Fruit fly (Drosophila melanogaster) whole organism, embryonic: ENCODE results near the gene CG15308.

Source experiments
- ATbp ChIP-seq: fragments of 200-800 bp; sonication (Bioruptor generic); optimal IDR thresholded peaks from 2 replicates; lab custom pipeline; 2017; ENCODE audit warnings: missing biosample characterization, mild to moderate bottlenecking, missing genetic modification characterization, missing genetic modification reagents
- Ada2b ChIP-seq: fragments of 200-800 bp; sonication (Bioruptor generic); IDR thresholded peaks from 2 replicates; pipeline ENCODE4 v1.3.6; 2022; ENCODE audit warnings: missing biosample characterization, missing genetic modification characterization
- CG10267 ChIP-seq: fragments of 200-800 bp; sonication (Bioruptor generic); optimal IDR thresholded peaks from 2 replicates; lab custom pipeline; 2018; ENCODE audit warnings: missing biosample characterization, mild to moderate bottlenecking, missing genetic modification characterization, moderate library complexity
- CG10654 ChIP-seq: fragments of 200-800 bp; sonication (Bioruptor generic); optimal IDR thresholded peaks from 2 replicates; lab custom pipeline; 2016; ENCODE audit warnings: missing biosample characterization, missing genetic modification characterization
- CG11504 ChIP-seq: fragments of 200-800 bp; sonication (Bioruptor generic); optimal IDR thresholded peaks from 3 replicates; lab custom pipeline; 2019; ENCODE audit warnings: missing biosample characterization, mild to moderate bottlenecking, missing genetic modification characterization, moderate library complexity
- CG12236 ChIP-seq: fragments of 200-800 bp; sonication (Bioruptor generic); optimal IDR thresholded peaks from 2 replicates; lab custom pipeline; 2016; ENCODE audit warnings: missing biosample characterization, missing genetic modification characterization
- CG12391 ChIP-seq: fragments of 200-800 bp; sonication (Bioruptor generic); optimal IDR thresholded peaks from 3 replicates; lab custom pipeline; 2018; ENCODE audit warnings: missing biosample characterization, mild to moderate bottlenecking, missing genetic modification characterization, moderate library complexity
- CG13123 ChIP-seq: fragments of 200-800 bp; sonication (Bioruptor generic); optimal IDR thresholded peaks from 2 replicates; lab custom pipeline; 2016; ENCODE audit warnings: missing biosample characterization, missing genetic modification characterization
- CG15479 ChIP-seq: fragments of 200-800 bp; sonication (Bioruptor generic); optimal IDR thresholded peaks from 3 replicates; lab custom pipeline; 2019; ENCODE audit warnings: missing biosample characterization, mild to moderate bottlenecking, missing genetic modification characterization, moderate library complexity
- CG16779 ChIP-seq: fragments of 200-800 bp; sonication (Bioruptor generic); IDR thresholded peaks from 2 replicates; pipeline ENCODE4 v1.3.6; 2022; ENCODE audit warnings: missing biosample characterization, missing genetic modification characterization
- CG16815 ChIP-seq: fragments of 200-800 bp; sonication (Bioruptor generic); optimal IDR thresholded peaks from 3 replicates; lab custom pipeline; 2017; ENCODE audit warnings: missing biosample characterization, mild to moderate bottlenecking, missing genetic modification characterization
- CG1792 ChIP-seq: fragments of 200-800 bp; sonication (Bioruptor generic); optimal IDR thresholded peaks from 2 replicates; lab custom pipeline; 2016; ENCODE audit warnings: missing biosample characterization, missing genetic modification characterization
- CG2199 ChIP-seq: fragments of 200-800 bp; sonication (Bioruptor generic); IDR thresholded peaks from 3 replicates; pipeline ENCODE4 v1.3.6; 2022; ENCODE audit warnings: missing biosample characterization, missing genetic modification characterization
- CG2889 ChIP-seq: fragments of 200-800 bp; sonication (Bioruptor generic); IDR thresholded peaks from 3 replicates; pipeline ENCODE4 v1.3.6; 2022; ENCODE audit warnings: missing biosample characterization, missing genetic modification characterization
- CG3065 ChIP-seq: fragments of 200-800 bp; sonication (Bioruptor generic); optimal IDR thresholded peaks from 2 replicates; lab custom pipeline; 2016; ENCODE audit warnings: missing biosample characterization, missing genetic modification characterization
- CG31365 ChIP-seq: fragments of 200-800 bp; sonication (Bioruptor generic); optimal IDR thresholded peaks from 2 replicates; lab custom pipeline; 2018; ENCODE audit warnings: missing biosample characterization, mild to moderate bottlenecking, missing genetic modification characterization
- CG3407 ChIP-seq: fragments of 200-800 bp; sonication (Bioruptor generic); optimal IDR thresholded peaks from 2 replicates; lab custom pipeline; 2018; ENCODE audit warnings: missing biosample characterization, mild to moderate bottlenecking, missing genetic modification characterization
- CG34422 ChIP-seq: fragments of 200-800 bp; sonication (Bioruptor generic); IDR thresholded peaks from 3 replicates; pipeline ENCODE4 v1.3.6; 2022; ENCODE audit warnings: missing biosample characterization, missing genetic modification characterization
- CG4424 ChIP-seq: fragments of 200-800 bp; sonication (Bioruptor generic); optimal IDR thresholded peaks from 3 replicates; lab custom pipeline; 2016; ENCODE audit warnings: missing biosample characterization, missing genetic modification characterization
- CG6683 ChIP-seq: fragments of 200-800 bp; sonication (Bioruptor generic); optimal IDR thresholded peaks from 2 replicates; lab custom pipeline; 2017; ENCODE audit warnings: missing biosample characterization, mild to moderate bottlenecking, missing genetic modification characterization, missing genetic modification reagents
- CG9727 ChIP-seq: fragments of 200-800 bp; sonication (Bioruptor generic); optimal IDR thresholded peaks from 3 replicates; lab custom pipeline; 2017; ENCODE audit warnings: missing biosample characterization, mild to moderate bottlenecking, missing genetic modification characterization
- CG9932 ChIP-seq: fragments of 200-800 bp; sonication (Bioruptor generic); IDR thresholded peaks from 2 replicates; pipeline ENCODE4 v1.3.6; 2022; ENCODE audit warnings: missing biosample characterization, missing genetic modification characterization
- Camta ChIP-seq: fragments of 200-800 bp; sonication (Bioruptor generic); optimal IDR thresholded peaks from 2 replicates; lab custom pipeline; 2016; ENCODE audit warnings: missing biosample characterization, missing genetic modification characterization
- Dad ChIP-seq: fragments of 200-800 bp; sonication (Bioruptor generic); optimal IDR thresholded peaks from 3 replicates; lab custom pipeline; 2016; ENCODE audit warnings: missing biosample characterization, missing genetic modification characterization
- Dek ChIP-seq: fragments of 200-800 bp; sonication (Bioruptor generic); optimal IDR thresholded peaks from 3 replicates; lab custom pipeline; 2019; ENCODE audit warnings: missing biosample characterization, mild to moderate bottlenecking, missing genetic modification characterization, moderate library complexity
- Dll ChIP-seq: fragments of 200-800 bp; sonication (Bioruptor generic); IDR thresholded peaks from 4 replicates; pipeline ENCODE4 v1.3.6; 2022; ENCODE audit warnings: missing biosample characterization, missing genetic modification characterization; ENCODE audit not compliant: partially characterized antibody
- Dp ChIP-seq: fragments of 200-800 bp; sonication (Bioruptor generic); optimal IDR thresholded peaks from 2 replicates; lab custom pipeline; 2018; ENCODE audit warnings: missing biosample characterization, mild to moderate bottlenecking, missing genetic modification characterization, moderate library complexity
- E2f1 ChIP-seq: fragments of 200-800 bp; sonication (Bioruptor generic); IDR thresholded peaks from 2 replicates; pipeline ENCODE4 v1.3.6; 2022; ENCODE audit warnings: missing biosample characterization, missing genetic modification characterization
- Mes4 ChIP-seq: fragments of 200-800 bp; sonication (Bioruptor generic); optimal IDR thresholded peaks from 2 replicates; lab custom pipeline; 2016; ENCODE audit warnings: missing biosample characterization, missing genetic modification characterization
- Nf-YC ChIP-seq: fragments of 200-800 bp; optimal IDR thresholded peaks from 3 replicates; lab custom pipeline; 2019; ENCODE audit warnings: missing biosample characterization, mild to moderate bottlenecking, missing genetic modification characterization, moderate library complexity
- Ptx1 ChIP-seq: fragments of 200-800 bp; sonication (Bioruptor generic); IDR thresholded peaks from 2 replicates; pipeline ENCODE4 v1.3.6; 2022; ENCODE audit warnings: missing biosample characterization, missing genetic modification characterization
- ash1 ChIP-seq: fragments of 200-800 bp; sonication (Bioruptor generic); optimal IDR thresholded peaks from 2 replicates; lab custom pipeline; 2018; ENCODE audit warnings: missing biosample characterization, mild to moderate bottlenecking, missing genetic modification characterization
- az2 ChIP-seq: fragments of 200-800 bp; sonication (Bioruptor generic); optimal IDR thresholded peaks from 3 replicates; lab custom pipeline; 2016; ENCODE audit warnings: missing biosample characterization, missing genetic modification characterization
- bbx ChIP-seq: fragments of 200-800 bp; sonication (Bioruptor generic); IDR thresholded peaks from 2 replicates; pipeline ENCODE4 v1.3.6; 2022; ENCODE audit warnings: missing biosample characterization, missing genetic modification characterization; ENCODE audit not compliant: partially characterized antibody
- cwo ChIP-seq: fragments of 200-800 bp; sonication (Bioruptor generic); optimal IDR thresholded peaks from 3 replicates; lab custom pipeline; 2017; ENCODE audit warnings: missing biosample characterization, missing genetic modification characterization, mild to moderate bottlenecking, moderate library complexity, missing genetic modification reagents
- ftz-f1 ChIP-seq: fragments of 200-800 bp; sonication (Bioruptor generic); optimal IDR thresholded peaks from 2 replicates; lab custom pipeline; 2016; ENCODE audit warnings: missing biosample characterization, missing genetic modification characterization
- kah ChIP-seq: fragments of 200-800 bp; sonication (Bioruptor generic); optimal IDR thresholded peaks from 2 replicates; lab custom pipeline; 2018; ENCODE audit warnings: missing biosample characterization, mild to moderate bottlenecking, missing genetic modification characterization
- maf-S ChIP-seq: fragments of 200-800 bp; sonication (Bioruptor generic); optimal IDR thresholded peaks from 2 replicates; lab custom pipeline; 2016; ENCODE audit warnings: missing biosample characterization, missing genetic modification characterization
- nau ChIP-seq: fragments of 200-800 bp; sonication (Bioruptor generic); optimal IDR thresholded peaks from 3 replicates; lab custom pipeline; 2017; ENCODE audit warnings: missing biosample characterization, mild to moderate bottlenecking, missing genetic modification characterization, missing genetic modification reagents
- odd ChIP-seq: fragments of 200-800 bp; sonication (Bioruptor generic); optimal IDR thresholded peaks from 2 replicates; lab custom pipeline; 2017; ENCODE audit warnings: missing biosample characterization, mild to moderate bottlenecking, missing genetic modification characterization
- org-1 ChIP-seq: fragments of 200-800 bp; sonication (Bioruptor generic); optimal IDR thresholded peaks from 2 replicates; lab custom pipeline; 2017; ENCODE audit warnings: missing biosample characterization, missing genetic modification characterization
- pzg ChIP-seq: fragments of 200-800 bp; sonication (Bioruptor generic); optimal IDR thresholded peaks from 3 replicates; lab custom pipeline; 2018; ENCODE audit warnings: missing biosample characterization, mild to moderate bottlenecking, missing genetic modification characterization, moderate library complexity
- slbo ChIP-seq: fragments of 200-800 bp; sonication (Bioruptor generic); IDR thresholded peaks from 2 replicates; pipeline ENCODE4 v1.3.6; 2022; ENCODE audit warnings: missing biosample characterization, missing genetic modification characterization
- sna ChIP-seq: fragments of 200-800 bp; sonication (Bioruptor generic); IDR thresholded peaks from 2 replicates; pipeline ENCODE4 v1.3.6; 2022; ENCODE audit warnings: missing biosample characterization, missing genetic modification characterization; ENCODE audit not compliant: partially characterized antibody
- sqz ChIP-seq: fragments of 200-800 bp; sonication (Bioruptor generic); optimal IDR thresholded peaks from 3 replicates; lab custom pipeline; 2018; ENCODE audit warnings: missing biosample characterization, mild to moderate bottlenecking, missing genetic modification characterization
- ssp ChIP-seq: fragments of 200-800 bp; sonication (Bioruptor generic); IDR thresholded peaks from 2 replicates; pipeline ENCODE4 v1.3.6; 2022; ENCODE audit warnings: missing biosample characterization, missing genetic modification characterization
- tll ChIP-seq, 2 experiments: fragments of 200-800 bp in 1 of 2; fragments of >200 bp in 1 of 2; sonication (Bioruptor generic) in 1 of 2; optimal IDR thresholded peaks; 2 replicates each; lab custom pipeline; 2017 to 2019; ENCODE audit warnings: missing biosample characterization in 2 of 2, missing genetic modification characterization in 2 of 2, mild to moderate bottlenecking in 1 of 2, moderate library complexity in 1 of 2
- twi ChIP-seq: fragments of 200-800 bp; optimal IDR thresholded peaks from 2 replicates; lab custom pipeline; 2019; ENCODE audit warnings: missing biosample characterization, mild to moderate bottlenecking, missing genetic modification characterization, moderate library complexity
- vnd ChIP-seq: fragments of 200-800 bp; sonication (Bioruptor generic); IDR thresholded peaks from 3 replicates; pipeline ENCODE4 v1.3.6; 2022; ENCODE audit warnings: missing biosample characterization, missing genetic modification characterization; ENCODE audit not compliant: partially characterized antibody

The CG15308 gene

dm6 chrX:10184355-10185058 lies 34.4 kb downstream of the CG15308 start (continued):
- TF ChIP-seq CG6683 (GFP tag; lab: Kevin White, UChicago) (no peak), CG2199 (GFP tag; lab: Robert Waterston, UW) (no peak), CG3407 (GFP tag; lab: Kevin White, UChicago) (no peak), sna (GFP tag; lab: Robert Waterston, UW) (no peak), CG11504 (tag; lab: Kevin White, UChicago) (peak; percentile 49), CG34422 (GFP tag; lab: Robert Waterston, UW) (0 out of 3 replicates have a peak, but pooled peaks have one; percentile 38), CG9727 (GFP tag; lab: Kevin White, UChicago) (peak; percentile 27), Ptx1 (GFP tag; lab: Robert Waterston, UW) (peak; percentile 66), CG4424 (no peak), CG13123 (no peak), kah (GFP tag; lab: Kevin White, UChicago) (no peak), CG16779 (GFP tag; lab: Robert Waterston, UW) (peak; percentile 42; the same call in 1 of the 2 replicates), ash1 (no peak), maf-S (GFP tag; lab: Kevin White, UChicago) (peak; percentile 0), org-1 (GFP tag; lab: Kevin White, UChicago) (peak; percentile 13), vnd (GFP tag; lab: Robert Waterston, UW) (no peak), nau (no peak), Dll (GFP tag; lab: Robert Waterston, UW) (no peak), CG2889 (GFP tag; lab: Robert Waterston, UW) (peak; percentile 47; the same call in 1 of the 3 replicates), twi (tag; lab: Kevin White, UChicago) (no peak), tll (GFP tag; optimal IDR thresholded peaks at IDR 0.05; lab: Kevin White, UChicago) (no peak), Camta (GFP tag; lab: Kevin White, UChicago) (no peak), CG3065 (GFP tag; lab: Kevin White, UChicago) (no peak), CG10654 (no peak), CG12236 (GFP tag; lab: Kevin White, UChicago) (no peak), az2 (GFP tag; lab: Kevin White, UChicago) (no peak), Mes4 (GFP tag; lab: Kevin White, UChicago) (no peak), Dad (GFP tag; lab: Kevin White, UChicago) (peak; percentile 15), slbo (GFP tag; lab: Robert Waterston, UW) (peak; percentile 78), Ada2b (peak; percentile 64), cwo (GFP tag; lab: Kevin White, UChicago) (peak; percentile 64), ATbp (GFP tag; lab: Kevin White, UChicago) (no peak), Dp (GFP tag; lab: Kevin White, UChicago) (no peak), bbx (GFP tag; lab: Robert Waterston, UW) (no peak), CG16815 (GFP tag; lab: Kevin White, UChicago) (no peak), CG9932 (GFP tag; lab: Robert Waterston, UW) (peak; percentile 68), CG15479 (GFP tag; lab: Kevin White, UChicago) (no peak), ftz-f1 (GFP tag; lab: Kevin White, UChicago) (no peak), CG12391 (peak; percentile 12), CG10267 (tag; lab: Kevin White, UChicago) (no peak), pzg (GFP tag; lab: Kevin White, UChicago) (no peak), ssp (GFP tag; lab: Robert Waterston, UW) (peak; percentile 40; the same call in 1 of the 2 replicates), CG1792 (GFP tag; lab: Kevin White, UChicago) (no peak), E2f1 (GFP tag; lab: Robert Waterston, UW) (peak; percentile 60), CG31365 (tag; lab: Kevin White, UChicago) (no peak), Nf-YC (no peak), sqz (GFP tag; lab: Kevin White, UChicago) (no peak), Dek (tag; lab: Kevin White, UChicago) (peak; percentile 5), odd (no peak)
